Worm (Caenorhabditis elegans): ENCODE data around the gene F53A9.1.

ce11 chrX:8681600-8681999 is 29.8 kb upstream of the F53A9.1 start, which contains the start of gene K09E2.1:
- TF ChIP-seq lin-15B (tag; optimal IDR thresholded peaks at IDR 0.05) (no peak), snpc-4 (tag; optimal IDR thresholded peaks at IDR 0.05) (no peak), nhr-47 (tag; optimal IDR thresholded peaks at IDR 0.05) (no peak), nhr-28 (tag; optimal IDR thresholded peaks at IDR 0.05) (no peak), elt-2 (tag; optimal IDR thresholded peaks at IDR 0.05) (no peak), efl-1 (optimal IDR thresholded peaks at IDR 0.05) (no peak), efl-1 (GFP tag; optimal IDR thresholded peaks at IDR 0.05 in 1 of 2) (no peak), ztf-11 (tag; optimal IDR thresholded peaks at IDR 0.05) (no peak), unc-62 (GFP tag; optimal IDR thresholded peaks at IDR 0.05) (no peak), nhr-90 (tag; optimal IDR thresholded peaks at IDR 0.05; ENCODE audit: poor library complexity) (no peak), unc-130 (tag; optimal IDR thresholded peaks at IDR 0.05) (no peak)
